Fruit fly (Drosophila melanogaster) whole organism, larva: ENCODE results near the gene CG13014.

Source experiments
- noc ChIP-seq: fragments of 200-800 bp; sonication (Bioruptor generic); optimal IDR thresholded peaks from 3 replicates; lab custom pipeline; 2019; ENCODE audit warnings: missing biosample characterization, mild to moderate bottlenecking, missing genetic modification characterization, moderate library complexity

Gene CG13014

DNA sequence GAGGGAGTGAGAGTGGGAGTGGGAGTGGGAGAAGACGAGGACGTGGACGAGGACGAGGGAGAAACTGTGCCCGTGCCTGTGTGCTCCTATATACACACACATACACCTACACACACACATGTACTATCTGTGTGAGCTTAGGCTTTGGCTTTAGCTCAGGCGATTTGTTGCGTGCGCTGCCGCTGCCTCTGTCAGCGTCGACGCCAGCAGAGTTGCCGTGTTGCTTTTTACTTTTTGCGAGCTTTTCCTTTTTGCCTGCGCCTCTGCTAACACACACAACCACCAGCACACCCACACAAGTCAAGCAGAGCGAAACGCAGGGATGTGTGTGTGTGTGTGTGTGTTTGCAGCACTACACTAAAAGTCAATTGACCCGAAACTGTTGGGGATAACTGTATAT is 5.5 kb upstream of the CG13014 start:
- TF ChIP-seq noc = no peak

DNA sequence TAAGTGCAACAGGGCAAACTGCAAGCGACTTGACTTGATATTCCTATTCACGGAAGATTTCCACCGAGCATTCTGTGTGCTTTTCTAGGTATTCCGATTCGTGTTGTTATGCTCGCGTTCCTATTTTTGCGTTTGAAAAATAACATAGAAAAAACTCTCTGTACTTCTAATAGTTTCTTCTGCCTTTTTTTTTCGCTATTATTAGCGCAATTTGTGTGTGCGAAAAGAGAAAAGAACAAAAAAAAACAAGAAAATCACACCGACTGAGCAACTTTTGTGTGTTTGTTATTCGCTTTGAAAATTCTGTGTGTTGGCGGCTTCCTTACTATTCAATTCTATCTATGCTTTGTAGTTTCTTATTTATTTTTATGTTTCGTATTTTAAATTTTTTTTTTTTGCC is 3.9 kb upstream of the CG13014 start:
- TF ChIP-seq noc = no peak

- no peak for TF ChIP-seq noc
These were observed 2.1 kb upstream of the CG13014 start for dm6 chrX:16585569-16585968.

DNA sequence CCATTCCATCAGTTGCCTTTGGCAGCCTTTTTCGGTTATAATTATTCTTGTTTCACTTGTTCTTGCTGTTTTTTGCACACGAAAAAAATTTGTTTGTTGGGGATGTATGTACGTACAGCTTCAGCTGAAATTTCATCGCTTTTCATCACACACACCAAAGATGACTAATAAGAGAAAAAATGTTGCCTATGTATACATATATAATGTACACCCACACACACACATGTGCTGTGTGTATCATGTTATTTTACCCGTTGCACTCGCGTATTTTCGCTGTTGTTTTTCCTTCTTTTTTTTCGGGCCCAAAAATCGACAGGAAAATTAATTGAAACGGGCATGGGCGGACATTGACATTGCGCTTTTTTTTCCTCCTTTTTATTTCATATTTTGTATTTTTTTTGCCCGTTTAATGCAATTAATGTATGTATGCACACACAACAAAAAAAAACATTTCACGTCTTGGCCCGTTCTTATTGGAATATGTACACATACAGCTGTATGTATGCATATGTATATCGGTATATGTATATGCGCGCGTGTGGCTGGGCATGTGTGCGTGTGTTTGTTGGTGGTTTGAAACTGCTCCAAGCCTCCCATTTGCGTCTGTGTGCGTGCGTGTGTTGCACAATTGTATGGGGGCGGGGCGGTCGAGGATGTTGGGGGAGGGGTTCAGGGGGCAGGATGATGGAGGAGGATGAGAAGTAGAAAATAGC is 1.3 kb upstream of the CG13014 start:
- TF ChIP-seq noc = no peak

dm6 chrX:16587021-16587667 is 529 bp upstream of the CG13014 start, which contains the start of gene CanA-14F:
TSS of gene CanA-14F (minus strand) at chrX:16587172.
- TF ChIP-seq noc = no peak

- no peak for TF ChIP-seq noc
These were observed 5.7 kb downstream of the CG13014 start, which contains the start of the genes SMC3 and Ubc7 for dm6 chrX:16593418-16593817. TSS of gene SMC3 (minus strand) at chrX:16593439. TSS of gene Ubc7 (plus strand) at chrX:16593677.

dm6 chrX:16595411-16595810 is 7.7 kb downstream of the CG13014 start:
- TF ChIP-seq noc = no peak

DNA sequence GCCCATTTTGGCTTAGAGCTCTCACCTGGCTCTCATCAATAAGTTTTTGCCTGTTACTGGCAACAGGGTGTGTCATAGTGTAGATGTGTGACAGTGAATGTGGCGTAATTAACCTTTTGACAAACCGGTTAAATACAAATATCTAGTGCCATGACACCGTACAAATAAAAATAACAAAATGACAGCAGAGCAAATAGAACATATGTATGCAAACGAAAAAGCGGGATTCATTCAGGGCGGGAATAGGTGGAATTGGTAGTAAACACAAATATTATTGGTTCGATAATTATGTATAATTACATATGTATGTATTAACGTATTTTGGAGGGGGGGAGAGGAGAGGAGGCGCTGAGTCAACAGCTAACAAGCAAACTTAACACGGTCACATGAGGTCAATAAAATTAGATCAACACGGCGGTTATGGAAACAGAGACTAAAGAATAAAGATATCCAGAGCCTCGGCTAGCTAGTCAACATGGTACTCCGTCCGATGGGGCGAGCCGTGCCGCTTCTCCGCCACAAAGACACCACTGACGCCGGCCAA is 8.6 kb downstream of the CG13014 start:
- TF ChIP-seq noc = no peak

dm6 chrX:16598336-16598977 is 10.8 kb downstream of the CG13014 start:
- TF ChIP-seq noc = no peak

- no peak for TF ChIP-seq noc
These were observed 11.4 kb downstream of the CG13014 start, which contains the start of the genes CG9784 and Nup153 for dm6 chrX:16598978-16599664. TSS of gene CG9784 (minus strand) at chrX:16599215. TSS of gene Nup153 (plus strand) at chrX:16599241.

dm6 chrX:16599770-16600169 is 12.1 kb downstream of the CG13014 start:
- no peak for TF ChIP-seq noc

DNA sequence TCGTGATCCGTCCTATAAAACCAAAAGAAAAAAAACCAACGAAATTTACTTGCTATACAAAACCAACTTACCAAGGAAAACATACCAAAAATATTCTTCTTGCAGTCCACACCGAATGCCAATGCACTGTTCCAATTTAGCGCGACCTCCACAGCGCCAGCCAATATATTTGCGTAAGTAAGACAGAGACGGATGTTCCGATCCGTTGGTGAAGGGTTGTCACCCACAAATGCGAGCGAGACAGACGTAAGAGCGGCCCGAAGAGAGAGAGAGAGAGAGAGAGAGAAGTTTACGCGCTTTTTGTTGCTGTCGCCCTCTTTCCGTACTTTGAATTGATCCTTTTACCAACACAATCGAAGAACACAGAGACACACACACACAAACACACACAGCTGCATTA is 20.2 kb downstream of the CG13014 start:
- TF ChIP-seq noc = no peak

- no peak for TF ChIP-seq noc
These were observed 23.0 kb downstream of the CG13014 start, which contains the start of gene mbt for dm6 chrX:16610601-16611058. TSS of gene mbt (plus strand) at chrX:16610685.

DNA sequence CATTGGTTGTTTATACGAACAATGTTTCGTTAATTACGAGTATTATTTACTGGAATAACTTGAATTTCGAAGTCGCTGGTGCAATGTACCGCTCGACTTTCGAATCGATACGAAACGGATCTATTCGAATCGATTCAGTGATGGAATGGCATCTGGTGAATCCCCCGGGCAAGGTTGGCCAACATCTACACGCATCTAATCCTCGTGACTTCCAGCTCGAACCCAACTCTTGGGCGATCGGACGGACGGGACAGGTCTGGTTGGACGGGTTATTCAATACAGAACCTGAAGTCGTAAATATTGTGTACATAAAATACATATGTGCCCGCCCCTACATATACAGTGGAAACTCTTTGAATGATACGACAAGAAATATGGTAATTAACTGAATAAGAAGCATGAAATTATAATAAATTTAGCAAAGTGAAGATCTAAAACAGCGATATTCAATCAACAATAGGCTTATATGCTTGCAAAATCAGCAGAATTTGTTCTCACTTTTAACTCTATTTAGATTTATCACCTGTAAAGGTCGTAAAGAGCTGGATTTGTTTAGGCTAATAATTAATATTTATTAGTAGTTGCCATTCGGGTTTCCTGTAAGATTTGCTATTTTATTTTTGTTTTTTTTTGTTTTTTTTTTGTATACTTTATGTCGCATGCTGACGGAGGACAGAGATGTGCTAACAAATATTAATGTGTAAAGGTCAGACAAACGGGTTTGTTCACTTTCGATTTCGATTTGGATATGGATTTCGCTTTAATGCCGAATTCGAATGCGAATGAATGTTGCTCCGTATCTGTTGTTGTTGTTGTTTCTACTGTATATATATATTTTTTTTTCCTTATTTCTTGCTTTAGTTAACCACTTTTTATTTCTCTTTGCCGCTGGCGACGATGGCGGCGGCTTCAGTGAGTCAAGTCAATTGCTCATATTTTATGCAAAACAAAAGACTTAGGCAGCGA is 29.4 kb downstream of the CG13014 start:
- TF ChIP-seq noc = no peak

DNA sequence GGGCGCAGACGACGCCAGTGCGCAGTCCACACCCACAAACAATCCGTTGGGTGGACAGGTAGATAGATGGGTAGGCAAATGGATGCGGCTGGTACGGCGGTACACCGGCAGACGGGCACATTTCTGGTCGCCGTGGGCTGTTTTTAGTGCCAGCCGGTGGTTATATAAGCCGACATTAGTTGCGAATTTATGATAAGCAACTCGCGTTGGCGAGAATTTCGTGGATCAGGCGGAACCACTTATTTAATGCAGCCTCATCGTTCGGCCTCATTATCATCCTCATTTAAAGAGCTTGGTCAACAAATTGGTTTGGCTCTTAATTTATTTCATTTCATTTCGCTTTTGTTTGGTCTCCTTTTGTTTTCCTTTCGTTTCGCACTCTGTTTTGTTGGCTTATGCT is 31.1 kb downstream of the CG13014 start:
- no peak for TF ChIP-seq noc
